Worm (Caenorhabditis elegans): ENCODE data around the gene irld-23.
A peak's percentile ranks its signal among the peaks of the same experiment; 100 is the strongest.

irld-23 gene

DNA sequence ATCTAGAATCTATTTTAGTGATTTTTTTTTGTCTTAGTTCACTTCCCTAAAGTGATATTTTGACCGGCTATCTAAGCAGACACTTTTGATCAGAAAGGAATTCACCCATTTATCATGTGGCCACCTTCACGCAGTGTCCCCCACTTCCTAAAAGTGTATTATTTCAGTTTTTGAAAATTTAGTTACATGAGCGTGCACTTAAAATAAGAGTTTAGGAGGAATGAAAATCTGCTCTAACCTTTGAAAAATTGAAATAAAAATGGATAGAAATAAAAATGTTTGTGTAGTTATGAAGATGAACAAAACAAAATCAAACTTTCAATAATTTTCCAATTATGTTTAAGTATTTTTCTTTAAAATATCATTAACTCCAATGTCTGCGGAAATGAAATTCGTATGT is 20.7 kb downstream of the irld-23 start:
- no peak for TF ChIP-seq C16A3.4 (tag; optimal IDR thresholded peaks at IDR 0.05)
- no peak for TF ChIP-seq efl-1 (optimal IDR thresholded peaks at IDR 0.05)
- peak in 1 of 2 experiments; percentile 91 for TF ChIP-seq efl-1 (GFP tag; optimal IDR thresholded peaks at IDR 0.05 in 1 of 2)

- TF ChIP-seq fkh-10 (GFP tag; optimal IDR thresholded peaks at IDR 0.05) (no peak), grh-1 (GFP tag; IDR thresholded peaks at IDR 0.05) (no peak), pqm-1 (tag; optimal IDR thresholded peaks at IDR 0.05) (no peak), mdl-1 (tag; optimal IDR thresholded peaks at IDR 0.05) (peak in 1 of 2 experiments; percentile 55), elt-3 (tag; optimal IDR thresholded peaks at IDR 0.05) (peak in 1 of 6 experiments; percentile 6), nhr-77 (tag; optimal IDR thresholded peaks at IDR 0.05) (no peak), lin-15B (tag; optimal IDR thresholded peaks at IDR 0.05) (no peak), lin-35 (GFP tag; optimal IDR thresholded peaks at IDR 0.05) (peak in 1 of 2 experiments; percentile 48), nhr-76 (tag; optimal IDR thresholded peaks at IDR 0.05) (no peak), aly-2 (tag; optimal IDR thresholded peaks at IDR 0.05) (no peak), rnt-1 (tag; optimal IDR thresholded peaks at IDR 0.05) (peak; percentile 33), nhr-12 (tag; optimal IDR thresholded peaks at IDR 0.05) (no peak), irx-1 (tag; optimal IDR thresholded peaks at IDR 0.05) (no peak), hlh-17 (GFP tag; optimal IDR thresholded peaks at IDR 0.05; ENCODE audit: borderline replicate concordance) (no peak), pag-3 (tag; optimal IDR thresholded peaks at IDR 0.05; ENCODE audit: borderline replicate concordance, insufficient read depth) (no peak), nhr-85 (tag) (peak; percentile 71), egl-13 (tag; optimal IDR thresholded peaks at IDR 0.05) (no peak), unc-130 (tag; optimal IDR thresholded peaks at IDR 0.05) (peak; percentile 38), nhr-71 (tag; optimal IDR thresholded peaks at IDR 0.05) (peak; percentile 46), lir-3 (tag; optimal IDR thresholded peaks at IDR 0.05; ENCODE audit: poor library complexity) (no peak), lin-39 (tag; optimal IDR thresholded peaks at IDR 0.05) (no peak), ets-5 (GFP tag; IDR thresholded peaks at IDR 0.05) (no peak), unc-98 (GFP tag; IDR thresholded peaks at IDR 0.05) (no peak), ceh-88 (GFP tag; IDR thresholded peaks at IDR 0.05) (no peak), blmp-1 (tag; optimal IDR thresholded peaks at IDR 0.05) (peak; percentile 19), nhr-90 (tag; optimal IDR thresholded peaks at IDR 0.05; ENCODE audit: poor library complexity) (no peak), nhr-237 (tag; optimal IDR thresholded peaks at IDR 0.05) (no peak), C16A3.4 (tag; optimal IDR thresholded peaks at IDR 0.05) (no peak), dpl-1 (GFP tag; optimal IDR thresholded peaks at IDR 0.05) (no peak), ama-1 (optimal IDR thresholded peaks at IDR 0.05) (peak; percentile 16), nhr-20 (tag; optimal IDR thresholded peaks at IDR 0.05) (peak; percentile 33), dsc-1 (tag; optimal IDR thresholded peaks at IDR 0.05) (peak; percentile 6), C04F5.9 (tag; optimal IDR thresholded peaks at IDR 0.05) (no peak), fkh-4 (tag; optimal IDR thresholded peaks at IDR 0.05; ENCODE audit: borderline replicate concordance) (no peak), F16B12.6 (tag; optimal IDR thresholded peaks at IDR 0.05) (no peak), snu-23 (GFP tag; optimal IDR thresholded peaks at IDR 0.05) (peak; percentile 19), zag-1 (tag; optimal IDR thresholded peaks at IDR 0.05) (no peak), unc-62 (GFP tag; optimal IDR thresholded peaks at IDR 0.05) (no peak), fkh-8 (tag; optimal IDR thresholded peaks at IDR 0.05) (no peak), sptf-1 (tag; optimal IDR thresholded peaks at IDR 0.05) (no peak), lsy-2 (tag; optimal IDR thresholded peaks at IDR 0.05) (peak in 1 of 2 experiments; percentile 20), mep-1 (tag; optimal IDR thresholded peaks at IDR 0.05) (no peak), mab-9 (GFP tag; IDR thresholded peaks at IDR 0.05) (no peak), nhr-19 (GFP tag; conservative IDR thresholded peaks at IDR 0.05) (peak; percentile 28), mef-2 (tag; optimal IDR thresholded peaks at IDR 0.05) (no peak), lin-14 (GFP tag; optimal IDR thresholded peaks at IDR 0.05) (peak; percentile 58), ceh-63 (GFP tag; optimal IDR thresholded peaks at IDR 0.05) (no peak), tlp-1 (tag; optimal IDR thresholded peaks at IDR 0.05) (no peak), vab-15 (tag; optimal IDR thresholded peaks at IDR 0.05) (no peak), nhr-11 (tag; optimal IDR thresholded peaks at IDR 0.05) (no peak)
Measured at ce11 chrX:17058340-17058739, 22.1 kb downstream of the irld-23 start.

Measured in whole organism, L1 larva.